Fruit fly (Drosophila melanogaster): Measurements from ENCODE around the gene CG34173.
A peak's percentile ranks its signal among the peaks of the same experiment; 100 is the strongest.

- TF ChIP-seq CG6254 (GFP tag; optimal IDR thresholded peaks at IDR 0.05) (no peak), dimm (GFP tag; IDR thresholded peaks at IDR 0.05) (no peak), Mad (GFP tag; optimal IDR thresholded peaks at IDR 0.05) (no peak), YL-1 (GFP tag; optimal IDR thresholded peaks at IDR 0.05) (no peak), Awh (GFP tag; IDR thresholded peaks at IDR 0.05) (no peak), CG11504 (tag; optimal IDR thresholded peaks at IDR 0.05) (no peak), ftz-f1 (GFP tag; optimal IDR thresholded peaks at IDR 0.05) (peak; percentile 68)
Observed at dm6 chr2L:22024362-22024761, 29.7 kb downstream of the CG34173 start.

Data from whole organism, embryonic.